Worm (Caenorhabditis elegans): ENCODE data around the gene zen-4.

Gene zen-4

DNA sequence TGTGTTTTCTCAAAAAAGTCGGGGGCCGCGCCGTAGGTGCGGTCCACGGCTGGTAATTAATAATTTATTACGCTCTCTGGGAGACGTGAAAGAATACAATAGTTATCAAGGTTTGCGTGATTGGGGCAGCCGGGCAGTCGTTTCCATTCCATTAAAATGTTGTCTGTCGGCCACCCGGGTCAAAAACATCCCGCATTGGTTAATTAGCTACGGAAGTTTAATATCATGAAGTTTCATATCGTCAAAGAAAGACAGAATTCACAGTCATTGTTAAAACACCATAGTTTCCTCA is 23.8 kb upstream of the zen-4 start:
- no peak for TF ChIP-seq lin-11 (tag; optimal IDR thresholded peaks at IDR 0.05)

- TF ChIP-seq peb-1 (tag; optimal IDR thresholded peaks at IDR 0.05): no peak
- no peak for TF ChIP-seq nhr-237 (tag; optimal IDR thresholded peaks at IDR 0.05)
Observed at ce11 chrIV:6095357-6095858, 22.6 kb upstream of the zen-4 start, which contains the start of gene lag-1. lag-1 (plus strand) TSS chrIV:6095407.

ce11 chrIV:6097040-6097928 is 20.7 kb upstream of the zen-4 start:
- peak; percentile 70 for TF ChIP-seq nhr-6 (tag; optimal IDR thresholded peaks at IDR 0.05)
- no peak for TF ChIP-seq peb-1 (tag; optimal IDR thresholded peaks at IDR 0.05)
- TF ChIP-seq unc-39 (tag; optimal IDR thresholded peaks at IDR 0.05): no peak
- TF ChIP-seq ztf-11 (tag; optimal IDR thresholded peaks at IDR 0.05): no peak
- TF ChIP-seq nhr-77 (tag; optimal IDR thresholded peaks at IDR 0.05): no peak
- TF ChIP-seq ceh-16 (tag; optimal IDR thresholded peaks at IDR 0.05): no peak
- TF ChIP-seq zag-1 (tag; optimal IDR thresholded peaks at IDR 0.05): peak; percentile 80
- no peak for TF ChIP-seq ceh-82 (tag; optimal IDR thresholded peaks at IDR 0.05)
- TF ChIP-seq nhr-129 (tag; optimal IDR thresholded peaks at IDR 0.05): peak; percentile 92
- no peak for TF ChIP-seq skn-1 (tag; optimal IDR thresholded peaks at IDR 0.05)
- peak; percentile 95 for TF ChIP-seq blmp-1 (tag; optimal IDR thresholded peaks at IDR 0.05; ENCODE audit: insufficient read depth)
- TF ChIP-seq nhr-12 (tag; optimal IDR thresholded peaks at IDR 0.05): no peak
- no peak for TF ChIP-seq elt-3 (tag; optimal IDR thresholded peaks at IDR 0.05)
- TF ChIP-seq lsy-2 (tag; optimal IDR thresholded peaks at IDR 0.05): peak in 1 of 2 experiments; percentile 66
- TF ChIP-seq sma-3 (GFP tag; optimal IDR thresholded peaks at IDR 0.05): peak; percentile 78
- TF ChIP-seq F13H6.1 (tag; optimal IDR thresholded peaks at IDR 0.05): peak; percentile 95
- TF ChIP-seq nhr-23 (tag; optimal IDR thresholded peaks at IDR 0.05): no peak
- TF ChIP-seq mdl-1 (tag; optimal IDR thresholded peaks at IDR 0.05): peak; percentile 44 to 59
- peak; percentile 68 for TF ChIP-seq snpc-4 (tag; optimal IDR thresholded peaks at IDR 0.05)
- no peak for TF ChIP-seq elt-1 (tag; optimal IDR thresholded peaks at IDR 0.05)
- peak; percentile 14 for TF ChIP-seq nhr-11 (tag; optimal IDR thresholded peaks at IDR 0.05)
- TF ChIP-seq aly-2 (tag; optimal IDR thresholded peaks at IDR 0.05): no peak
- peak; percentile 82 for TF ChIP-seq unc-55 (GFP tag; optimal IDR thresholded peaks at IDR 0.05)
- TF ChIP-seq mab-5 (tag; optimal IDR thresholded peaks at IDR 0.05): peak; percentile 25
- peak; percentile 92 for TF ChIP-seq nhr-21 (tag; optimal IDR thresholded peaks at IDR 0.05)
- no peak for TF ChIP-seq ZK546.5 (tag; optimal IDR thresholded peaks at IDR 0.05)
- TF ChIP-seq lin-11 (tag; optimal IDR thresholded peaks at IDR 0.05): peak; percentile 28
- TF ChIP-seq fos-1 (tag; optimal IDR thresholded peaks at IDR 0.05): peak; percentile 83
- TF ChIP-seq alr-1 (tag; optimal IDR thresholded peaks at IDR 0.05): no peak
- no peak for TF ChIP-seq ztf-1 (GFP tag; conservative IDR thresholded peaks at IDR 0.05)
- no peak for TF ChIP-seq unc-62 (GFP tag; optimal IDR thresholded peaks at IDR 0.05)
- TF ChIP-seq sem-4 (tag; optimal IDR thresholded peaks at IDR 0.05): peak; percentile 89
- TF ChIP-seq nhr-10 (tag; optimal IDR thresholded peaks at IDR 0.05): no peak
- peak; percentile 75 for TF ChIP-seq egl-27 (tag; optimal IDR thresholded peaks at IDR 0.05)
- peak; percentile 46 for TF ChIP-seq ztf-4 (tag; optimal IDR thresholded peaks at IDR 0.05)
- TF ChIP-seq lin-13 (GFP tag; optimal IDR thresholded peaks at IDR 0.05): peak; percentile 74
- TF ChIP-seq dmd-4 (tag; optimal IDR thresholded peaks at IDR 0.05): no peak
- TF ChIP-seq sma-9 (GFP tag; optimal IDR thresholded peaks at IDR 0.05): peak; percentile 92
- peak; percentile 77 for TF ChIP-seq sma-9 (tag; optimal IDR thresholded peaks at IDR 0.05)
- no peak for TF ChIP-seq R02D3.7 (tag; optimal IDR thresholded peaks at IDR 0.05)
- TF ChIP-seq ama-1 (optimal IDR thresholded peaks at IDR 0.05): no peak
- peak; percentile 84 for TF ChIP-seq Y55F3AM.14 (GFP tag; optimal IDR thresholded peaks at IDR 0.05)
- peak; percentile 73 for TF ChIP-seq C34F6.9 (tag; optimal IDR thresholded peaks at IDR 0.05)
- peak; percentile 57 for TF ChIP-seq gmeb-1 (tag; optimal IDR thresholded peaks at IDR 0.05)
- TF ChIP-seq mbf-1 (tag; optimal IDR thresholded peaks at IDR 0.05): no peak
- TF ChIP-seq nhr-237 (tag; optimal IDR thresholded peaks at IDR 0.05): no peak
- no peak for TF ChIP-seq lin-39 (tag; optimal IDR thresholded peaks at IDR 0.05)
- TF ChIP-seq nhr-25 (tag; optimal IDR thresholded peaks at IDR 0.05): peak; percentile 95
- peak; percentile 72 for TF ChIP-seq crh-2 (tag; optimal IDR thresholded peaks at IDR 0.05)
